Fruit fly (Drosophila melanogaster) whole organism, embryonic: ENCODE measurements around the gene usp.

ENCODE experiments used
- ATbp ChIP-seq: fragments of 200-800 bp; sonication (Bioruptor generic); optimal IDR thresholded peaks from 2 replicates; lab custom pipeline; 2017; ENCODE audit warnings: missing biosample characterization, mild to moderate bottlenecking, missing genetic modification characterization, missing genetic modification reagents
- CG10267 ChIP-seq: fragments of 200-800 bp; sonication (Bioruptor generic); optimal IDR thresholded peaks from 2 replicates; lab custom pipeline; 2018; ENCODE audit warnings: missing biosample characterization, mild to moderate bottlenecking, missing genetic modification characterization, moderate library complexity
- CG11560 ChIP-seq: fragments of 200-800 bp; sonication (Bioruptor generic); IDR thresholded peaks from 3 replicates; pipeline ENCODE4 v1.3.6; 2022; ENCODE audit warnings: missing biosample characterization, missing genetic modification characterization
- CG12155 ChIP-seq: fragments of 200-800 bp; sonication (Bioruptor generic); optimal IDR thresholded peaks from 3 replicates; lab custom pipeline; 2016; ENCODE audit warnings: missing biosample characterization, missing genetic modification characterization
- CG12659 ChIP-seq: fragments of 200-800 bp; sonication (Bioruptor generic); optimal IDR thresholded peaks from 3 replicates; lab custom pipeline; 2017; ENCODE audit warnings: mild to moderate bottlenecking, missing biosample characterization, missing genetic modification reagents, missing genetic modification characterization
- CG12744 ChIP-seq: fragments of 200-800 bp; sonication (Bioruptor generic); optimal IDR thresholded peaks from 2 replicates; lab custom pipeline; 2016; ENCODE audit warnings: missing biosample characterization, missing genetic modification characterization
- CG15011 ChIP-seq: fragments of 200-800 bp; sonication (Bioruptor generic); optimal IDR thresholded peaks from 3 replicates; lab custom pipeline; 2018; ENCODE audit warnings: missing biosample characterization, mild to moderate bottlenecking, missing genetic modification characterization
- CG15073 ChIP-seq: fragments of 200-800 bp; sonication (Bioruptor generic); optimal IDR thresholded peaks from 2 replicates; lab custom pipeline; 2016; ENCODE audit warnings: missing biosample characterization, missing genetic modification characterization
- CG1647 ChIP-seq: fragments of 200-800 bp; sonication (Bioruptor generic); optimal IDR thresholded peaks from 3 replicates; lab custom pipeline; 2016; ENCODE audit warnings: missing biosample characterization, missing genetic modification characterization
- CG16813 ChIP-seq: fragments of 200-800 bp; sonication (Bioruptor generic); IDR thresholded peaks from 3 replicates; pipeline ENCODE4 v1.3.6; 2022; ENCODE audit warnings: missing biosample characterization, missing genetic modification characterization; ENCODE audit not compliant: partially characterized antibody
- CG17385 ChIP-seq: fragments of 200-800 bp; sonication (Bioruptor generic); optimal IDR thresholded peaks from 3 replicates; lab custom pipeline; 2018; ENCODE audit warnings: missing biosample characterization, mild to moderate bottlenecking, missing genetic modification characterization
- CG18011 ChIP-seq: fragments of 200-800 bp; sonication (Bioruptor generic); optimal IDR thresholded peaks from 2 replicates; lab custom pipeline; 2017; ENCODE audit warnings: missing biosample characterization, missing genetic modification characterization, mild to moderate bottlenecking, moderate library complexity, missing genotype
- CG18619 ChIP-seq: fragments of 200-800 bp; sonication (Bioruptor generic); optimal IDR thresholded peaks from 3 replicates; lab custom pipeline; 2017; ENCODE audit warnings: missing biosample characterization, mild to moderate bottlenecking, missing genetic modification characterization
- CG2120 ChIP-seq: fragments of 200-800 bp; sonication (Bioruptor generic); optimal IDR thresholded peaks from 3 replicates; lab custom pipeline; 2016; ENCODE audit warnings: missing biosample characterization, missing genetic modification characterization
- CG3065 ChIP-seq: fragments of 200-800 bp; sonication (Bioruptor generic); optimal IDR thresholded peaks from 2 replicates; lab custom pipeline; 2016; ENCODE audit warnings: missing biosample characterization, missing genetic modification characterization
- CG3995 ChIP-seq: fragments of 200-800 bp; sonication (Bioruptor generic); optimal IDR thresholded peaks from 3 replicates; lab custom pipeline; 2016; ENCODE audit warnings: missing biosample characterization, missing genetic modification characterization
- CG4617 ChIP-seq: fragments of 200-800 bp; sonication (Bioruptor generic); optimal IDR thresholded peaks from 3 replicates; lab custom pipeline; 2016; ENCODE audit warnings: missing biosample characterization, missing genetic modification characterization, borderline replicate concordance
- CG4854 ChIP-seq: fragments of 200-800 bp; sonication (Bioruptor generic); optimal IDR thresholded peaks from 2 replicates; lab custom pipeline; 2016; ENCODE audit warnings: missing biosample characterization, missing genetic modification characterization, inconsistent platforms
- CG9876 ChIP-seq: fragments of 200-800 bp; sonication (Bioruptor generic); optimal IDR thresholded peaks from 2 replicates; lab custom pipeline; 2016; ENCODE audit warnings: missing biosample characterization, missing genetic modification characterization
- CG9932 ChIP-seq: fragments of 200-800 bp; sonication (Bioruptor generic); IDR thresholded peaks from 2 replicates; pipeline ENCODE4 v1.3.6; 2022; ENCODE audit warnings: missing biosample characterization, missing genetic modification characterization
- Dek ChIP-seq: fragments of 200-800 bp; sonication (Bioruptor generic); optimal IDR thresholded peaks from 3 replicates; lab custom pipeline; 2019; ENCODE audit warnings: missing biosample characterization, mild to moderate bottlenecking, missing genetic modification characterization, moderate library complexity
- Elba2 ChIP-seq: fragments of 200-800 bp; sonication (Bioruptor generic); optimal IDR thresholded peaks from 3 replicates; lab custom pipeline; 2016; ENCODE audit warnings: missing biosample characterization, missing genetic modification characterization
- Ets97D ChIP-seq: fragments of 200-800 bp; sonication (Bioruptor generic); optimal IDR thresholded peaks from 3 replicates; lab custom pipeline; 2016; ENCODE audit warnings: missing biosample characterization, missing genetic modification characterization
- Gsc ChIP-seq: fragments of 200-800 bp; sonication (Bioruptor generic); IDR thresholded peaks from 2 replicates; pipeline ENCODE4 v1.3.6; 2022; ENCODE audit warnings: missing biosample characterization, missing genetic modification characterization
- Gug ChIP-seq: fragments of 200-800 bp; sonication (Bioruptor generic); IDR thresholded peaks from 4 replicates; pipeline ENCODE4 v1.3.6; 2022; ENCODE audit warnings: missing biosample characterization, missing genetic modification characterization
- Jarid2 ChIP-seq: fragments of 200-800 bp; sonication (Bioruptor generic); optimal IDR thresholded peaks from 3 replicates; lab custom pipeline; 2017; ENCODE audit warnings: mild to moderate bottlenecking, missing biosample characterization, missing genetic modification reagents, missing genetic modification characterization
- Lpt ChIP-seq: fragments of >200 bp; optimal IDR thresholded peaks from 2 replicates; lab custom pipeline; 2018; ENCODE audit warnings: missing biosample characterization, missing genetic modification characterization
- Myb ChIP-seq: fragments of 200-800 bp; sonication (Bioruptor generic); optimal IDR thresholded peaks from 2 replicates; lab custom pipeline; 2016; ENCODE audit warnings: missing biosample characterization, missing genetic modification characterization
- PHDP ChIP-seq: fragments of 200-800 bp; sonication (Bioruptor generic); optimal IDR thresholded peaks from 3 replicates; lab custom pipeline; 2018; ENCODE audit warnings: missing biosample characterization, mild to moderate bottlenecking, missing genetic modification characterization, moderate library complexity
- Poxn ChIP-seq: fragments of 200-800 bp; sonication (Bioruptor generic); IDR thresholded peaks from 2 replicates; pipeline ENCODE4 v1.3.6; 2022; ENCODE audit warnings: missing biosample characterization, missing genetic modification characterization
- Ptx1 ChIP-seq: fragments of 200-800 bp; sonication (Bioruptor generic); IDR thresholded peaks from 2 replicates; pipeline ENCODE4 v1.3.6; 2022; ENCODE audit warnings: missing biosample characterization, missing genetic modification characterization
- Taf1 ChIP-seq: fragments of 200-800 bp; sonication (Bioruptor generic); IDR thresholded peaks from 2 replicates; pipeline ENCODE4 v1.3.6; 2022; ENCODE audit warnings: missing biosample characterization, missing genetic modification characterization
- amos ChIP-seq: fragments of 200-800 bp; sonication (Bioruptor generic); IDR thresholded peaks from 2 replicates; pipeline ENCODE4 v1.3.6; 2022; ENCODE audit warnings: missing biosample characterization, missing genetic modification characterization; ENCODE audit not compliant: partially characterized antibody
- bsh ChIP-seq, 2 experiments: fragments of 200-800 bp; sonication (Bioruptor generic); optimal IDR thresholded peaks; 2 replicates each; lab custom pipeline; 2017 to 2018; ENCODE audit warnings: mild to moderate bottlenecking in 2 of 2, missing biosample characterization in 2 of 2, missing genetic modification characterization in 2 of 2, moderate library complexity in 1 of 2
- cg ChIP-seq: fragments of 200-800 bp; sonication (Bioruptor generic); optimal IDR thresholded peaks from 3 replicates; lab custom pipeline; 2019; ENCODE audit warnings: missing biosample characterization, mild to moderate bottlenecking, missing genetic modification characterization, moderate library complexity
- dimm ChIP-seq: fragments of 200-800 bp; sonication (Bioruptor generic); IDR thresholded peaks from 2 replicates; pipeline ENCODE4 v1.3.6; 2022; ENCODE audit warnings: missing biosample characterization, missing genetic modification characterization
- eve ChIP-seq, 2 experiments: fragments of >200 bp; optimal IDR thresholded peaks; 2 replicates each; lab custom pipeline; 2017; ENCODE audit warnings: missing biosample characterization in 2 of 2, missing genetic modification characterization in 2 of 2
- fd64A ChIP-seq: fragments of 200-800 bp; sonication (Bioruptor generic); optimal IDR thresholded peaks from 3 replicates; lab custom pipeline; 2018; ENCODE audit warnings: missing biosample characterization, mild to moderate bottlenecking, missing genetic modification characterization
- ftz-f1 ChIP-seq: fragments of 200-800 bp; sonication (Bioruptor generic); optimal IDR thresholded peaks from 2 replicates; lab custom pipeline; 2016; ENCODE audit warnings: missing biosample characterization, missing genetic modification characterization
- hbn ChIP-seq: fragments of 200-800 bp; sonication (Bioruptor generic); IDR thresholded peaks from 2 replicates; pipeline ENCODE4 v1.3.6; 2022; ENCODE audit warnings: missing biosample characterization, missing genetic modification characterization; ENCODE audit not compliant: partially characterized antibody
- ken ChIP-seq: fragments of 200-800 bp; sonication (Bioruptor generic); IDR thresholded peaks from 3 replicates; pipeline ENCODE4 v1.3.6; 2022; ENCODE audit warnings: missing biosample characterization, missing genetic modification characterization
- kni ChIP-seq: fragments of 200-800 bp; sonication (Bioruptor generic); optimal IDR thresholded peaks from 3 replicates; lab custom pipeline; 2017; ENCODE audit warnings: mild to moderate bottlenecking, missing biosample characterization, missing genetic modification reagents, missing genetic modification characterization
- lab ChIP-seq: fragments of 200-800 bp; sonication (Bioruptor generic); optimal IDR thresholded peaks from 3 replicates; lab custom pipeline; 2017; ENCODE audit warnings: missing biosample characterization, missing genetic modification characterization, mild to moderate bottlenecking, moderate library complexity, missing genetic modification reagents
- sens ChIP-seq: fragments of 200-800 bp; sonication (Bioruptor generic); peaks from one replicate; lab custom pipeline; 2016; ENCODE audit warnings: missing biosample characterization, missing genetic modification characterization
- sisA ChIP-seq: fragments of 200-800 bp; sonication (Bioruptor generic); IDR thresholded peaks from 2 replicates; pipeline ENCODE4 v1.3.6; 2022; ENCODE audit warnings: missing biosample characterization, missing genetic modification characterization
- slou ChIP-seq: fragments of 200-800 bp; sonication (Bioruptor generic); optimal IDR thresholded peaks from 3 replicates; lab custom pipeline; 2016; ENCODE audit warnings: missing biosample characterization, missing genetic modification characterization
- toy ChIP-seq: fragments of 200-800 bp; sonication (Bioruptor generic); IDR thresholded peaks from 2 replicates; pipeline ENCODE4 v1.3.6; 2022; ENCODE audit warnings: missing biosample characterization, missing genetic modification characterization
- ttk ChIP-seq: fragments of 200-800 bp; sonication (Bioruptor generic); IDR thresholded peaks from 2 replicates; pipeline ENCODE4 v2.1.2; 2022; ENCODE audit warnings: missing biosample characterization, missing genetic modification characterization
- unpg ChIP-seq: fragments of 200-800 bp; sonication (Bioruptor generic); optimal IDR thresholded peaks from 3 replicates; lab custom pipeline; 2018; ENCODE audit warnings: missing biosample characterization, mild to moderate bottlenecking, missing genetic modification characterization, moderate library complexity
- yki ChIP-seq: fragments of >200 bp; optimal IDR thresholded peaks from 3 replicates; lab custom pipeline; 2018
- zfh2 ChIP-seq: fragments of 200-800 bp; sonication (Bioruptor generic); optimal IDR thresholded peaks from 2 replicates; lab custom pipeline; 2016; ENCODE audit warnings: missing biosample characterization, missing genetic modification characterization

The usp gene

DNA sequence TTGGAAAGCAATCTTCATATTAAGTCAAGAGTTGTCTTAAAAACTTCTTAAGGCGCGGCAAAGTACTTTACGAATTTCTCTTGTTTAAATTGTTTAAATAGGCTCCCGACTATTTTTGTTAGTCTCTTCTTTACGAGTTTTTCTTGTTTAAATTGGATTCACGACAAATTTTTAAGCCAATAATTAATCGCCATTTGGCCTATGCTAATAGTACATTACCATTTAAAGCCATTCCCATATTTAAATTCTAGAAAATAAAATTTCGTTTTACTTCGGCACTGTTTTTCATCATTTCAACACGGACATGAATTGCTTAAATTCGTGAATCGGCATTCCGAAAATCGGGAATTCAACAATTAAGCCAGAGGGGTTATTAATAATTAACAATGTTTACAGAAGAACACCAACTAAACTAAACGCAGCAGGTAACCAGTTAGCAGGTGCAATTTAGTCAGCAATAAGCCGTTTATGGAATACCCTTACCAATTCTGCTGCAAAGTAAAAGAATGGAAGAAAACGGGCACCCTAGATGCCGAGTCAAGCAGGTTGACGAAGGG, 32.6 kb downstream of the usp start (continued):
- TF ChIP-seq amos (GFP tag; lab: Robert Waterston, UW) (no peak), toy (GFP tag; lab: Robert Waterston, UW) (0 out of 2 replicates have a peak, but pooled peaks have one; percentile 11), eve (GFP tag; optimal IDR thresholded peaks at IDR 0.05; lab: Kevin White, UChicago) (no peak), CG12659 (peak; percentile 79), CG18619 (peak; percentile 86), ttk (GFP tag; lab: Robert Waterston, UW) (peak; percentile 45), ftz-f1 (GFP tag; lab: Kevin White, UChicago) (no peak), Gug (GFP tag; lab: Robert Waterston, UW) (peak; percentile 34; the same call in 2 of the 4 replicates), Poxn (0 out of 2 replicates have a peak, but pooled peaks have one; percentile 11), CG9876 (GFP tag; lab: Kevin White, UChicago) (no peak), CG1647 (peak; percentile 64), CG2120 (GFP tag; lab: Kevin White, UChicago) (peak; percentile 79), CG17385 (GFP tag; lab: Kevin White, UChicago) (peak; percentile 70), Gsc (GFP tag; lab: Robert Waterston, UW) (no peak), PHDP (tag; lab: Kevin White, UChicago) (peak; percentile 61), Jarid2 (GFP tag; lab: Kevin White, UChicago) (peak; percentile 28), CG18011 (peak; percentile 44), CG16813 (GFP tag; lab: Robert Waterston, UW) (no peak), lab (GFP tag; lab: Kevin White, UChicago) (peak; percentile 72), CG3065 (GFP tag; lab: Kevin White, UChicago) (no peak), kni (GFP tag; lab: Kevin White, UChicago) (no peak), sisA (GFP tag; lab: Robert Waterston, UW) (peak; percentile 44), Dek (peak; percentile 72), CG4854 (GFP tag; lab: Kevin White, UChicago) (peak; percentile 55), cg (GFP tag; lab: Kevin White, UChicago) (no peak), hbn (GFP tag; lab: Robert Waterston, UW) (no peak), slou (peak; percentile 22), Ets97D (GFP tag; lab: Kevin White, UChicago) (peak; percentile 48), bsh (GFP tag; optimal IDR thresholded peaks at IDR 0.05; lab: Kevin White, UChicago) (peak in 1 of 2 experiments; percentile 63), Elba2 (GFP tag; lab: Kevin White, UChicago) (no peak), CG12744 (GFP tag; lab: Kevin White, UChicago) (no peak), CG4617 (peak; percentile 10), Ptx1 (peak; percentile 63), CG11560 (no peak), yki (no peak), ken (GFP tag; lab: Robert Waterston, UW) (no peak), CG15073 (GFP tag; lab: Kevin White, UChicago) (peak; percentile 37), Lpt (GFP tag; lab: Kevin White, UChicago) (no peak), CG15011 (peak; percentile 58), Taf1 (no peak), Myb (GFP tag; lab: Kevin White, UChicago) (peak; percentile 40), CG10267 (tag; lab: Kevin White, UChicago) (peak; percentile 69), fd64A (no peak), zfh2 (GFP tag; lab: Kevin White, UChicago) (peak; percentile 76), CG9932 (GFP tag; lab: Robert Waterston, UW) (peak; percentile 63), ATbp (peak; percentile 16), sens (peak; percentile 93), CG12155 (GFP tag; lab: Kevin White, UChicago) (peak; percentile 60), dimm (GFP tag; lab: Robert Waterston, UW) (no peak), CG3995 (GFP tag; lab: Kevin White, UChicago) (peak; percentile 15), unpg (GFP tag; lab: Kevin White, UChicago) (peak; percentile 56)
